Worm (Caenorhabditis elegans) whole organism, L2 larva: ENCODE data around the gene clec-8.

Experiments
- C34F6.9 ChIP-seq: fragments of 150-350 bp; optimal IDR thresholded peaks from 2 replicates; lab custom pipeline; 2014; ENCODE audit warnings: missing biosample characterization, missing genetic modification characterization
- F13H6.1 ChIP-seq: sonication (generic microtip); optimal IDR thresholded peaks from 2 replicates; lab custom pipeline; 2016; ENCODE audit warnings: missing genetic modification characterization, missing compliant biosample characterization
- R02D3.7 ChIP-seq: fragments of 150-350 bp; optimal IDR thresholded peaks from 2 replicates; lab custom pipeline; 2014; ENCODE audit warnings: missing biosample characterization, missing genetic modification characterization
- Y55F3AM.14 ChIP-seq: fragments of 200-800 bp; sonication (Bioruptor generic); optimal IDR thresholded peaks from 2 replicates; lab custom pipeline; 2018; ENCODE audit warnings: mild to moderate bottlenecking, missing genetic modification characterization, missing compliant biosample characterization
- ZK546.5 ChIP-seq: sonication (generic microtip); optimal IDR thresholded peaks from 2 replicates; lab custom pipeline; 2017; ENCODE audit warnings: missing biosample characterization, missing genetic modification characterization
- alr-1 ChIP-seq: fragments of 150-350 bp; optimal IDR thresholded peaks from 2 replicates; lab custom pipeline; 2014; ENCODE audit warnings: missing biosample characterization, missing genetic modification characterization
- ama-1 ChIP-seq: fragments of 150-350 bp; optimal IDR thresholded peaks from 2 replicates; lab custom pipeline; 2018; ENCODE audit warnings: inconsistent platforms
- blmp-1 ChIP-seq: sonication (generic microtip); optimal IDR thresholded peaks from 2 replicates; lab custom pipeline; 2017; ENCODE audit warnings: missing genetic modification characterization, mild to moderate bottlenecking, missing compliant biosample characterization, antibody characterized with exemption, moderate library complexity; ENCODE audit not compliant: insufficient read depth
- ceh-16 ChIP-seq: fragments of 150-350 bp; optimal IDR thresholded peaks from 2 replicates; lab custom pipeline; 2014; ENCODE audit warnings: missing biosample characterization, missing genetic modification characterization
- ceh-82 ChIP-seq: fragments of 150-350 bp; optimal IDR thresholded peaks from 2 replicates; lab custom pipeline; 2014; ENCODE audit warnings: missing biosample characterization, missing genetic modification characterization
- crh-2 ChIP-seq: sonication (generic microtip); optimal IDR thresholded peaks from 2 replicates; lab custom pipeline; 2017; ENCODE audit warnings: missing biosample characterization, missing genetic modification characterization
- dmd-4 ChIP-seq: sonication (generic microtip); optimal IDR thresholded peaks from 2 replicates; lab custom pipeline; 2017; ENCODE audit warnings: missing biosample characterization, missing genetic modification characterization
- elt-3 ChIP-seq: sonication (generic microtip); optimal IDR thresholded peaks from 2 replicates; lab custom pipeline; 2017; ENCODE audit warnings: missing biosample characterization, missing genetic modification characterization
- fos-1 ChIP-seq: fragments of 150-350 bp; optimal IDR thresholded peaks from 2 replicates; lab custom pipeline; 2014; ENCODE audit warnings: missing biosample characterization, missing genetic modification characterization
- gmeb-1 ChIP-seq: fragments of 150-350 bp; optimal IDR thresholded peaks from 2 replicates; lab custom pipeline; 2014; ENCODE audit warnings: missing biosample characterization, missing genetic modification characterization
- lin-11 ChIP-seq: fragments of 150-350 bp; sonication (generic microtip); optimal IDR thresholded peaks from 2 replicates; lab custom pipeline; 2014; ENCODE audit warnings: missing biosample characterization, missing genetic modification characterization, inconsistent platforms, mixed read lengths
- lsy-2 ChIP-seq, 2 experiments: fragments of 150-350 bp in 1 of 2; sonication (generic microtip) in 1 of 2; optimal IDR thresholded peaks; 2 replicates each; lab custom pipeline; 2014 to 2017; ENCODE audit warnings: missing biosample characterization in 2 of 2, missing genetic modification characterization in 2 of 2
- mab-5 ChIP-seq: fragments of 150-350 bp; optimal IDR thresholded peaks from 2 replicates; lab custom pipeline; 2014; ENCODE audit warnings: missing biosample characterization, missing genetic modification characterization
- nhr-10 ChIP-seq: sonication (generic microtip); optimal IDR thresholded peaks from 2 replicates; lab custom pipeline; 2017; ENCODE audit warnings: missing biosample characterization, missing genetic modification characterization
- nhr-11 ChIP-seq: fragments of 150-350 bp; optimal IDR thresholded peaks from 2 replicates; lab custom pipeline; 2014; ENCODE audit warnings: missing biosample characterization, missing genetic modification characterization
- nhr-129 ChIP-seq: fragments of 150-350 bp; optimal IDR thresholded peaks from 2 replicates; lab custom pipeline; 2014; ENCODE audit warnings: missing biosample characterization, missing genetic modification characterization
- nhr-21 ChIP-seq: fragments of 150-350 bp; optimal IDR thresholded peaks from 2 replicates; lab custom pipeline; 2014; ENCODE audit warnings: missing biosample characterization, missing genetic modification characterization
- nhr-23 ChIP-seq: fragments of 150-350 bp; optimal IDR thresholded peaks from 2 replicates; lab custom pipeline; 2014; ENCODE audit warnings: missing biosample characterization, missing genetic modification reagents, missing genetic modification characterization
- nhr-237 ChIP-seq: fragments of 150-350 bp; optimal IDR thresholded peaks from 2 replicates; lab custom pipeline; 2014; ENCODE audit warnings: missing biosample characterization, missing genetic modification characterization
- nhr-25 ChIP-seq: fragments of 150-350 bp; sonication (generic microtip); optimal IDR thresholded peaks from 3 replicates; lab custom pipeline; 2014; ENCODE audit warnings: missing biosample characterization, missing genetic modification characterization
- nhr-77 ChIP-seq: fragments of 150-350 bp; optimal IDR thresholded peaks from 2 replicates; lab custom pipeline; 2014; ENCODE audit warnings: missing biosample characterization, missing genetic modification characterization
- peb-1 ChIP-seq: fragments of 150-350 bp; optimal IDR thresholded peaks from 2 replicates; lab custom pipeline; 2014; ENCODE audit warnings: missing biosample characterization, missing genetic modification characterization
- sem-4 ChIP-seq: fragments of 150-350 bp; optimal IDR thresholded peaks from 2 replicates; lab custom pipeline; 2014; ENCODE audit warnings: missing biosample characterization, missing genetic modification reagents, missing genetic modification characterization
- skn-1 ChIP-seq: sonication (generic microtip); optimal IDR thresholded peaks from 2 replicates; lab custom pipeline; 2017; ENCODE audit warnings: missing biosample characterization, missing genetic modification characterization
- sma-3 ChIP-seq: sonication (generic microtip); optimal IDR thresholded peaks from 2 replicates; lab custom pipeline; 2016; ENCODE audit warnings: missing genetic modification reagents, missing genetic modification characterization, missing compliant biosample characterization
- sma-9 ChIP-seq, 2 experiments: fragments of 150-350 bp in 1 of 2; sonication (generic microtip) in 1 of 2; optimal IDR thresholded peaks; 2 replicates each; lab custom pipeline; 2014 to 2016; ENCODE audit warnings: missing genetic modification characterization in 2 of 2, mild to moderate bottlenecking in 1 of 2, missing biosample characterization in 1 of 2, missing compliant biosample characterization in 1 of 2, missing genetic modification reagents in 1 of 2, moderate library complexity in 1 of 2
- unc-39 ChIP-seq: fragments of 150-350 bp; optimal IDR thresholded peaks from 2 replicates; lab custom pipeline; 2014; ENCODE audit warnings: missing biosample characterization, missing genetic modification characterization
- unc-62 ChIP-seq: fragments of 150-350 bp; optimal IDR thresholded peaks from 2 replicates; lab custom pipeline; 2014; ENCODE audit warnings: missing biosample characterization, missing genetic modification reagents, missing genetic modification characterization
- zag-1 ChIP-seq: fragments of 150-350 bp; optimal IDR thresholded peaks from 2 replicates; lab custom pipeline; 2014; ENCODE audit warnings: missing biosample characterization, missing genetic modification characterization
- ztf-11 ChIP-seq: sonication (generic microtip); optimal IDR thresholded peaks from 2 replicates; lab custom pipeline; 2017; ENCODE audit warnings: missing biosample characterization, missing genetic modification characterization

Gene clec-8

ce11 chrII:12616081-12616480 is 38.2 kb upstream of the clec-8 start, which contains the start of gene nspe-6:
Gene nspe-6 (minus strand): TSS chrII:12616181.
- TF ChIP-seq peb-1 (tag; lab: Kevin White, UChicago) (no peak), gmeb-1 (tag; lab: Kevin White, UChicago) (no peak), nhr-129 (tag; lab: Kevin White, UChicago) (no peak), nhr-11 (no peak), ceh-16 (tag; lab: Kevin White, UChicago) (no peak), alr-1 (tag; lab: Kevin White, UChicago) (no peak), fos-1 (tag; lab: Kevin White, UChicago) (no peak), dmd-4 (no peak)

- TF ChIP-seq sma-3 (GFP tag; lab: Kevin White, UChicago) = peak; percentile 42
- TF ChIP-seq crh-2 (tag; lab: Kevin White, UChicago) = no peak
- TF ChIP-seq R02D3.7 (tag; lab: Kevin White, UChicago) = no peak
- TF ChIP-seq sma-9 (GFP tag; optimal IDR thresholded peaks at IDR 0.05; lab: Kevin White, UChicago) = peak; percentile 94
- no peak for TF ChIP-seq sma-9 (tag; optimal IDR thresholded peaks at IDR 0.05; lab: Kevin White, UChicago)
- TF ChIP-seq, all 48 proteins: peak for 2
These were observed 37.6 kb upstream of the clec-8 start for ce11 chrII:12615413-12615812.

ce11 chrII:12612218-12612617 is 34.4 kb upstream of the clec-8 start, which contains the start of gene nspe-4:
Gene nspe-4 (plus strand): TSS chrII:12612518.
- no peak for TF ChIP-seq alr-1 (tag; lab: Kevin White, UChicago)
- TF ChIP-seq skn-1 (tag; lab: Kevin White, UChicago) = no peak
- no peak for TF ChIP-seq ceh-82 (tag; lab: Kevin White, UChicago)
- TF ChIP-seq nhr-21 (tag; lab: Kevin White, UChicago) = no peak
- no peak for TF ChIP-seq zag-1
- no peak for TF ChIP-seq sem-4 (tag; lab: Kevin White, UChicago)
- no peak for TF ChIP-seq mab-5 (tag; lab: Kevin White, UChicago)
- TF ChIP-seq ceh-16 (tag; lab: Kevin White, UChicago) = no peak
- TF ChIP-seq sma-3 (GFP tag; lab: Kevin White, UChicago) = no peak
- no peak for TF ChIP-seq unc-62 (GFP tag; lab: Kevin White, UChicago)
- no peak for TF ChIP-seq nhr-10 (tag; lab: Kevin White, UChicago)
- TF ChIP-seq sma-9 (GFP tag; optimal IDR thresholded peaks at IDR 0.05; lab: Kevin White, UChicago) = no peak
- TF ChIP-seq sma-9 (tag; optimal IDR thresholded peaks at IDR 0.05; lab: Kevin White, UChicago) = no peak
- no peak for TF ChIP-seq gmeb-1 (tag; lab: Kevin White, UChicago)
- TF ChIP-seq elt-3 (tag; lab: Kevin White, UChicago) = no peak
- no peak for TF ChIP-seq F13H6.1 (tag; lab: Kevin White, UChicago)
- no peak for TF ChIP-seq unc-39 (tag; lab: Kevin White, UChicago)
- TF ChIP-seq crh-2 (tag; lab: Kevin White, UChicago) = no peak
- no peak for TF ChIP-seq nhr-129 (tag; lab: Kevin White, UChicago)
- no peak for TF ChIP-seq nhr-77 (tag; lab: Kevin White, UChicago)
- TF ChIP-seq nhr-237 (tag; lab: Kevin White, UChicago) = no peak
- TF ChIP-seq, all 48 proteins: peak for 0

- TF ChIP-seq skn-1 (tag; lab: Kevin White, UChicago) = no peak
- TF ChIP-seq alr-1 (tag; lab: Kevin White, UChicago) = no peak
- TF ChIP-seq C34F6.9 = no peak
- TF ChIP-seq ZK546.5 (tag; lab: Kevin White, UChicago) = no peak
- TF ChIP-seq ceh-16 (tag; lab: Kevin White, UChicago) = no peak
- TF ChIP-seq mab-5 (tag; lab: Kevin White, UChicago) = no peak
- TF ChIP-seq ceh-82 (tag; lab: Kevin White, UChicago) = no peak
- no peak for TF ChIP-seq ama-1 (lab: Kevin White, UChicago)
- TF ChIP-seq nhr-21 (tag; lab: Kevin White, UChicago) = no peak
- TF ChIP-seq Y55F3AM.14 (GFP tag; lab: Kevin White, UChicago) = no peak
- no peak for TF ChIP-seq lin-11 (tag; lab: Kevin White, UChicago)
- TF ChIP-seq fos-1 (tag; lab: Kevin White, UChicago) = no peak
- TF ChIP-seq R02D3.7 (tag; lab: Kevin White, UChicago) = no peak
- TF ChIP-seq blmp-1 (tag; lab: Kevin White, UChicago) = no peak
- no peak for TF ChIP-seq lsy-2 (tag; optimal IDR thresholded peaks at IDR 0.05; lab: Kevin White, UChicago)
- no peak for TF ChIP-seq ztf-11 (tag; lab: Kevin White, UChicago)
- TF ChIP-seq nhr-25 (tag; lab: Kevin White, UChicago) = no peak
- TF ChIP-seq nhr-11 = no peak
- no peak for TF ChIP-seq nhr-23 (tag; lab: Kevin White, UChicago)
- TF ChIP-seq, all 48 proteins: peak for 0
These were observed 30.8 kb upstream of the clec-8 start, which contains the start of gene Y38E10A.9 for ce11 chrII:12608653-12609052. Gene Y38E10A.9 (plus strand): TSS chrII:12608953.
